Worm (Caenorhabditis elegans) whole organism, L2 larva: ENCODE data around the gene sth-1.

ENCODE experiments used
- C34F6.9 ChIP-seq: fragments of 150-350 bp; optimal IDR thresholded peaks from 2 replicates; lab custom pipeline; 2014; ENCODE audit warnings: missing biosample characterization, missing genetic modification characterization
- F13H6.1 ChIP-seq: sonication (generic microtip); optimal IDR thresholded peaks from 2 replicates; lab custom pipeline; 2016; ENCODE audit warnings: missing genetic modification characterization, missing compliant biosample characterization
- R02D3.7 ChIP-seq: fragments of 150-350 bp; optimal IDR thresholded peaks from 2 replicates; lab custom pipeline; 2014; ENCODE audit warnings: missing biosample characterization, missing genetic modification characterization
- Y55F3AM.14 ChIP-seq: fragments of 200-800 bp; sonication (Bioruptor generic); optimal IDR thresholded peaks from 2 replicates; lab custom pipeline; 2018; ENCODE audit warnings: mild to moderate bottlenecking, missing genetic modification characterization, missing compliant biosample characterization
- alr-1 ChIP-seq: fragments of 150-350 bp; optimal IDR thresholded peaks from 2 replicates; lab custom pipeline; 2014; ENCODE audit warnings: missing biosample characterization, missing genetic modification characterization
- aly-2 ChIP-seq: fragments of 150-350 bp; optimal IDR thresholded peaks from 2 replicates; lab custom pipeline; 2014; ENCODE audit warnings: missing biosample characterization, missing genetic modification characterization
- blmp-1 ChIP-seq: sonication (generic microtip); optimal IDR thresholded peaks from 2 replicates; lab custom pipeline; 2017; ENCODE audit warnings: missing genetic modification characterization, mild to moderate bottlenecking, missing compliant biosample characterization, antibody characterized with exemption, moderate library complexity; ENCODE audit not compliant: insufficient read depth
- ceh-16 ChIP-seq: fragments of 150-350 bp; optimal IDR thresholded peaks from 2 replicates; lab custom pipeline; 2014; ENCODE audit warnings: missing biosample characterization, missing genetic modification characterization
- crh-2 ChIP-seq: sonication (generic microtip); optimal IDR thresholded peaks from 2 replicates; lab custom pipeline; 2017; ENCODE audit warnings: missing biosample characterization, missing genetic modification characterization
- egl-27 ChIP-seq: sonication (generic microtip); optimal IDR thresholded peaks from 3 replicates; lab custom pipeline; 2017; ENCODE audit warnings: missing biosample characterization, missing genetic modification reagents, missing genetic modification characterization
- elt-1 ChIP-seq: fragments of 150-350 bp; optimal IDR thresholded peaks from 2 replicates; lab custom pipeline; 2014; ENCODE audit warnings: missing biosample characterization, missing genetic modification characterization
- fos-1 ChIP-seq: fragments of 150-350 bp; optimal IDR thresholded peaks from 2 replicates; lab custom pipeline; 2014; ENCODE audit warnings: missing biosample characterization, missing genetic modification characterization
- gmeb-1 ChIP-seq: fragments of 150-350 bp; optimal IDR thresholded peaks from 2 replicates; lab custom pipeline; 2014; ENCODE audit warnings: missing biosample characterization, missing genetic modification characterization
- lin-11 ChIP-seq: fragments of 150-350 bp; sonication (generic microtip); optimal IDR thresholded peaks from 2 replicates; lab custom pipeline; 2014; ENCODE audit warnings: missing biosample characterization, missing genetic modification characterization, inconsistent platforms, mixed read lengths
- lin-13 ChIP-seq: fragments of 150-350 bp; optimal IDR thresholded peaks from 2 replicates; lab custom pipeline; 2014; ENCODE audit warnings: missing biosample characterization, missing genetic modification reagents, missing genetic modification characterization
- lin-39 ChIP-seq: fragments of 150-350 bp; optimal IDR thresholded peaks from 2 replicates; lab custom pipeline; 2014; ENCODE audit warnings: missing biosample characterization, missing genetic modification reagents, missing genetic modification characterization
- lsy-2 ChIP-seq, 2 experiments: fragments of 150-350 bp in 1 of 2; sonication (generic microtip) in 1 of 2; optimal IDR thresholded peaks; 2 replicates each; lab custom pipeline; 2014 to 2017; ENCODE audit warnings: missing biosample characterization in 2 of 2, missing genetic modification characterization in 2 of 2
- mdl-1 ChIP-seq, 2 experiments: fragments of 150-350 bp in 1 of 2; sonication (generic microtip) in 1 of 2; optimal IDR thresholded peaks; 2 replicates each; lab custom pipeline; 2017; ENCODE audit warnings: missing biosample characterization in 2 of 2, missing genetic modification characterization in 2 of 2
- nhr-10 ChIP-seq: sonication (generic microtip); optimal IDR thresholded peaks from 2 replicates; lab custom pipeline; 2017; ENCODE audit warnings: missing biosample characterization, missing genetic modification characterization
- nhr-12 ChIP-seq: fragments of 150-350 bp; optimal IDR thresholded peaks from 2 replicates; lab custom pipeline; 2014; ENCODE audit warnings: missing biosample characterization, missing genetic modification characterization
- nhr-129 ChIP-seq: fragments of 150-350 bp; optimal IDR thresholded peaks from 2 replicates; lab custom pipeline; 2014; ENCODE audit warnings: missing biosample characterization, missing genetic modification characterization
- nhr-21 ChIP-seq: fragments of 150-350 bp; optimal IDR thresholded peaks from 2 replicates; lab custom pipeline; 2014; ENCODE audit warnings: missing biosample characterization, missing genetic modification characterization
- nhr-23 ChIP-seq: fragments of 150-350 bp; optimal IDR thresholded peaks from 2 replicates; lab custom pipeline; 2014; ENCODE audit warnings: missing biosample characterization, missing genetic modification reagents, missing genetic modification characterization
- nhr-25 ChIP-seq: fragments of 150-350 bp; sonication (generic microtip); optimal IDR thresholded peaks from 3 replicates; lab custom pipeline; 2014; ENCODE audit warnings: missing biosample characterization, missing genetic modification characterization
- nhr-6 ChIP-seq: fragments of 150-350 bp; optimal IDR thresholded peaks from 2 replicates; lab custom pipeline; 2014; ENCODE audit warnings: missing biosample characterization, missing genetic modification characterization
- peb-1 ChIP-seq: fragments of 150-350 bp; optimal IDR thresholded peaks from 2 replicates; lab custom pipeline; 2014; ENCODE audit warnings: missing biosample characterization, missing genetic modification characterization
- skn-1 ChIP-seq: sonication (generic microtip); optimal IDR thresholded peaks from 2 replicates; lab custom pipeline; 2017; ENCODE audit warnings: missing biosample characterization, missing genetic modification characterization
- sma-3 ChIP-seq: sonication (generic microtip); optimal IDR thresholded peaks from 2 replicates; lab custom pipeline; 2016; ENCODE audit warnings: missing genetic modification reagents, missing genetic modification characterization, missing compliant biosample characterization
- sma-9 ChIP-seq, 2 experiments: fragments of 150-350 bp in 1 of 2; sonication (generic microtip) in 1 of 2; optimal IDR thresholded peaks; 2 replicates each; lab custom pipeline; 2014 to 2016; ENCODE audit warnings: missing genetic modification characterization in 2 of 2, mild to moderate bottlenecking in 1 of 2, missing biosample characterization in 1 of 2, missing compliant biosample characterization in 1 of 2, missing genetic modification reagents in 1 of 2, moderate library complexity in 1 of 2
- unc-39 ChIP-seq: fragments of 150-350 bp; optimal IDR thresholded peaks from 2 replicates; lab custom pipeline; 2014; ENCODE audit warnings: missing biosample characterization, missing genetic modification characterization
- ztf-4 ChIP-seq: fragments of 150-350 bp; optimal IDR thresholded peaks from 2 replicates; lab custom pipeline; 2014; ENCODE audit warnings: missing biosample characterization, missing genetic modification characterization

Gene sth-1

DNA sequence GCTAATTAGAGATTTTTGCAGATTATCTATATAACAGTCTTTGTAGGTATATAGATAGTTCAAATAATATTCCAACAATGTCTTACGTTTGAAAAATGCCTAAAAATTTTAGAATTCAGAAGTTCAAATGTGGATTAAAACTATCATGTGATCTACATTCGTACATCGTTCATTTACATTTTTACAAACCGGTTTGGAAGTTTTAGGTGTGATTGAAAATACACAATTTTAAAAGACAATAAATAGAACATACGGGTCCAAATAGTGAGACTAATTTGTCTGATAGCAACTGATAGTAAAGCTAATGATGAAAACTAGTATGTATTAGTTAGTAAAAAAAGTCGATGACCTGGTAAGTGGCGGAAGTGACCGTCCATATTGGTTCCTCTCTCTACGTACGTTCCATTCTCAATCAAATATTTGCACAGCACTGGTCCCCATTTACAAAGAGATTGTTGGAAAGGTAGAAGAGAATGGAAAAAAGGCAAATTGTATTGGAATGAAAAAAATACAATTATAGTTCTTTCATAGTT is 10.5 kb upstream of the sth-1 start:
- TF ChIP-seq ceh-16 (tag; lab: Kevin White, UChicago): no peak
- TF ChIP-seq peb-1: no peak
- TF ChIP-seq, all 48 proteins: peak for 0

- peak; percentile 56 for TF ChIP-seq blmp-1
- TF ChIP-seq sma-9 (GFP tag; optimal IDR thresholded peaks at IDR 0.05; lab: Kevin White, UChicago): peak; percentile 44
- TF ChIP-seq sma-9 (tag; optimal IDR thresholded peaks at IDR 0.05; lab: Kevin White, UChicago): no peak
- peak; percentile 38 for TF ChIP-seq nhr-129
- peak; percentile 9 for TF ChIP-seq elt-1 (tag; lab: Kevin White, UChicago)
- no peak for TF ChIP-seq nhr-10 (tag; lab: Kevin White, UChicago)
- peak; percentile 11 for TF ChIP-seq nhr-21 (tag; lab: Kevin White, UChicago)
- TF ChIP-seq gmeb-1 (tag; lab: Kevin White, UChicago): no peak
Observed at ce11 chrV:8043664-8044063, 8.3 kb upstream of the sth-1 start.

DNA sequence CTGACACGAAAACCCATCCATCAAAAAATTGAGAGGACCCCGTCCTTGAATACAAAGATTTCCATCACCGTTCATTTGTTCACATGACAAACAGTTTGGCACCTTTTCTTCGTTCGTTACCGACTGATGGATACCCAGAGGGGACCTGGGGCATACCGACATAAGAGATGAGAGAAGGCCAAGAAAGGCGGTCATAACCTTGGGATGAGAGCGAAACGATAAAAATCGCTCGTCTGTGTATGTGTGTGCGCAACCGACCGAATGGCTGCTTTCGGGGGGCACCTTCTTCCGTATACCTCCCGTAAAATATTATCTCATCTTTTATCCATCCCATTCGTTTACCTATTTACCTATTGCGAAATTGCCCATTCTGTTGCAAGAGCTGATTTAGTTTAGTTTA is 7.0 kb upstream of the sth-1 start:
- peak; percentile 40 for TF ChIP-seq egl-27
- TF ChIP-seq sma-3 (GFP tag; lab: Kevin White, UChicago): peak; percentile 21
- peak; percentile 4 for TF ChIP-seq crh-2 (tag; lab: Kevin White, UChicago)
- no peak for TF ChIP-seq nhr-23 (tag; lab: Kevin White, UChicago)
- TF ChIP-seq nhr-25 (tag; lab: Kevin White, UChicago): peak; percentile 71
- no peak for TF ChIP-seq peb-1
- peak; percentile 81 for TF ChIP-seq ceh-16 (tag; lab: Kevin White, UChicago)
- peak; percentile 15 for TF ChIP-seq sma-9 (GFP tag; optimal IDR thresholded peaks at IDR 0.05; lab: Kevin White, UChicago)
- no peak for TF ChIP-seq sma-9 (tag; optimal IDR thresholded peaks at IDR 0.05; lab: Kevin White, UChicago)
- TF ChIP-seq nhr-21 (tag; lab: Kevin White, UChicago): peak; percentile 44

DNA sequence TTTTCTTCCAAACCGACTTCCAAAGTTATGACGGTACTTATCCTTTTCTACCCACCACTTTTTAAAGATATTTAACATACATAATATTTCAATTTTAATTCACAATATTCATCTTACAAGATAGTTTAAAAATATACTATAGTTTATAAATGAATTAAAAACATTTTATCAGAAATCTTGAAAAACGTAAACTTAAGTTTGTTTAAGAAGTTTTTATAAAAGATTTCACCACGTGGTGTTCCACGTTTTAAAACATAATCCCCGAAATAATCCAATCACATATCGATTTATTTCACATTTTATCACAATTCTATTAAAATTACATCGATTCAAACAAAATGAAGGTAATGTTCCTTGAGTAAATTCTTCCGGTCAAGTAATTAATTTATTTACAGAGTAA is 5.2 kb upstream of the sth-1 start, which contains the start of gene ZC513.3:
Gene ZC513.3 (plus strand): TSS at position 301 of the 400 bp plus-strand sequence.
- TF ChIP-seq nhr-21 (tag; lab: Kevin White, UChicago): no peak
- TF ChIP-seq unc-39 (tag; lab: Kevin White, UChicago): no peak
- no peak for TF ChIP-seq nhr-23 (tag; lab: Kevin White, UChicago)
- TF ChIP-seq mdl-1 (tag; optimal IDR thresholded peaks at IDR 0.05; lab: Kevin White, UChicago): no peak
- no peak for TF ChIP-seq lin-39 (tag; lab: Kevin White, UChicago)
- TF ChIP-seq alr-1 (tag; lab: Kevin White, UChicago): no peak
- TF ChIP-seq sma-9 (GFP tag; optimal IDR thresholded peaks at IDR 0.05; lab: Kevin White, UChicago): no peak
- no peak for TF ChIP-seq sma-9 (tag; optimal IDR thresholded peaks at IDR 0.05; lab: Kevin White, UChicago)
- TF ChIP-seq crh-2 (tag; lab: Kevin White, UChicago): no peak
- TF ChIP-seq ztf-4: no peak
- no peak for TF ChIP-seq Y55F3AM.14 (GFP tag; lab: Kevin White, UChicago)
- no peak for TF ChIP-seq lin-13 (GFP tag; lab: Kevin White, UChicago)
- TF ChIP-seq nhr-129: no peak
- no peak for TF ChIP-seq gmeb-1 (tag; lab: Kevin White, UChicago)
- no peak for TF ChIP-seq nhr-12
- TF ChIP-seq lin-11 (tag; lab: Kevin White, UChicago): no peak
- TF ChIP-seq nhr-6 (tag; lab: Kevin White, UChicago): no peak
- TF ChIP-seq blmp-1: no peak
- TF ChIP-seq lsy-2 (tag; optimal IDR thresholded peaks at IDR 0.05; lab: Kevin White, UChicago): no peak
- no peak for TF ChIP-seq R02D3.7 (tag; lab: Kevin White, UChicago)

- no peak for TF ChIP-seq nhr-10 (tag; lab: Kevin White, UChicago)
- no peak for TF ChIP-seq gmeb-1 (tag; lab: Kevin White, UChicago)
- TF ChIP-seq aly-2 (tag; lab: Kevin White, UChicago): no peak
- no peak for TF ChIP-seq F13H6.1 (tag; lab: Kevin White, UChicago)
- TF ChIP-seq egl-27: no peak
- TF ChIP-seq skn-1: no peak
- TF ChIP-seq elt-1 (tag; lab: Kevin White, UChicago): no peak
- TF ChIP-seq peb-1: no peak
- TF ChIP-seq C34F6.9: no peak
- no peak for TF ChIP-seq fos-1 (tag; lab: Kevin White, UChicago)
- no peak for TF ChIP-seq nhr-25 (tag; lab: Kevin White, UChicago)
- no peak for TF ChIP-seq ztf-4
Observed at ce11 chrV:8050059-8050677, 1.8 kb upstream of the sth-1 start.
